Fruit fly (Drosophila melanogaster) whole organism, embryonic: ENCODE measurements around the gene CG10345.

ENCODE experiments used
- Adf1 ChIP-seq: fragments of 200-800 bp; sonication (Bioruptor generic); IDR thresholded peaks from 2 replicates; pipeline ENCODE4 v1.3.6; 2022; ENCODE audit warnings: missing biosample characterization, missing genetic modification characterization
- CG10654 ChIP-seq: fragments of 200-800 bp; sonication (Bioruptor generic); optimal IDR thresholded peaks from 2 replicates; lab custom pipeline; 2016; ENCODE audit warnings: missing biosample characterization, missing genetic modification characterization
- CG12071 ChIP-seq: fragments of 200-800 bp; sonication (Bioruptor generic); optimal IDR thresholded peaks from 3 replicates; lab custom pipeline; 2018; ENCODE audit warnings: missing biosample characterization, mild to moderate bottlenecking, missing genetic modification characterization
- CG12744 ChIP-seq: fragments of 200-800 bp; sonication (Bioruptor generic); optimal IDR thresholded peaks from 2 replicates; lab custom pipeline; 2016; ENCODE audit warnings: missing biosample characterization, missing genetic modification characterization
- CG16813 ChIP-seq: fragments of 200-800 bp; sonication (Bioruptor generic); IDR thresholded peaks from 3 replicates; pipeline ENCODE4 v1.3.6; 2022; ENCODE audit warnings: missing biosample characterization, missing genetic modification characterization; ENCODE audit not compliant: partially characterized antibody
- CG17328 ChIP-seq: fragments of 200-800 bp; sonication (Bioruptor generic); IDR thresholded peaks from 2 replicates; pipeline ENCODE4 v1.3.6; 2022; ENCODE audit warnings: missing biosample characterization, missing genetic modification characterization
- CG17385 ChIP-seq: fragments of 200-800 bp; sonication (Bioruptor generic); optimal IDR thresholded peaks from 3 replicates; lab custom pipeline; 2018; ENCODE audit warnings: missing biosample characterization, mild to moderate bottlenecking, missing genetic modification characterization
- CG17912 ChIP-seq: fragments of 200-800 bp; sonication (Bioruptor generic); optimal IDR thresholded peaks from 2 replicates; lab custom pipeline; 2018; ENCODE audit warnings: missing biosample characterization, mild to moderate bottlenecking, missing genetic modification characterization
- CG18011 ChIP-seq: fragments of 200-800 bp; sonication (Bioruptor generic); optimal IDR thresholded peaks from 2 replicates; lab custom pipeline; 2017; ENCODE audit warnings: missing biosample characterization, missing genetic modification characterization, mild to moderate bottlenecking, moderate library complexity, missing genotype
- CG31224 ChIP-seq: fragments of 200-800 bp; sonication (Bioruptor generic); IDR thresholded peaks from 2 replicates; pipeline ENCODE4 v1.3.6; 2022; ENCODE audit warnings: missing biosample characterization, missing genetic modification characterization
- CG34224 ChIP-seq: fragments of 200-800 bp; sonication (Bioruptor generic); IDR thresholded peaks from 3 replicates; pipeline ENCODE4 v1.3.6; 2022; ENCODE audit warnings: missing biosample characterization, missing genetic modification characterization; ENCODE audit not compliant: partially characterized antibody
- CG4360 ChIP-seq: fragments of 200-800 bp; sonication (Bioruptor generic); IDR thresholded peaks from 2 replicates; pipeline ENCODE4 v1.3.6; 2022; ENCODE audit warnings: missing biosample characterization, missing genetic modification characterization
- CG5180 ChIP-seq: fragments of 200-800 bp; sonication (Bioruptor generic); optimal IDR thresholded peaks from 3 replicates; lab custom pipeline; 2017; ENCODE audit warnings: missing biosample characterization, missing genetic modification characterization, mild to moderate bottlenecking, moderate library complexity, missing genetic modification reagents
- CG7987 ChIP-seq: fragments of 200-800 bp; sonication (Bioruptor generic); optimal IDR thresholded peaks from 2 replicates; lab custom pipeline; 2018; ENCODE audit warnings: missing biosample characterization, mild to moderate bottlenecking, missing genetic modification characterization, moderate library complexity
- CG8290 ChIP-seq, 3 experiments: fragments of 200-800 bp; sonication (Bioruptor generic); optimal IDR thresholded peaks; 2 replicates each; lab custom pipeline; 2016 to 2019; ENCODE audit warnings: missing biosample characterization in 3 of 3, missing genetic modification characterization in 3 of 3, mild to moderate bottlenecking in 2 of 3, moderate library complexity in 1 of 3
- CrebB ChIP-seq: fragments of 200-800 bp; sonication (Bioruptor generic); optimal IDR thresholded peaks from 3 replicates; lab custom pipeline; 2018; ENCODE audit warnings: missing biosample characterization, mild to moderate bottlenecking, missing genetic modification characterization
- Dp ChIP-seq: fragments of 200-800 bp; sonication (Bioruptor generic); optimal IDR thresholded peaks from 2 replicates; lab custom pipeline; 2018; ENCODE audit warnings: missing biosample characterization, mild to moderate bottlenecking, missing genetic modification characterization, moderate library complexity
- Eip74EF ChIP-seq, 2 experiments: fragments of 200-800 bp in 1 of 2; fragments of >200 bp in 1 of 2; sonication (Bioruptor generic) in 1 of 2; optimal IDR thresholded peaks; 2 replicates each; lab custom pipeline; 2017 to 2019; ENCODE audit warnings: missing biosample characterization in 2 of 2, missing genetic modification characterization in 2 of 2, mild to moderate bottlenecking in 1 of 2, moderate library complexity in 1 of 2
- H15 ChIP-seq: fragments of 200-800 bp; sonication (Bioruptor generic); IDR thresholded peaks from 3 replicates; pipeline ENCODE4 v1.3.6; 2022; ENCODE audit warnings: missing biosample characterization, missing genetic modification characterization
- Hmx ChIP-seq: fragments of 200-800 bp; sonication (Bioruptor generic); optimal IDR thresholded peaks from 2 replicates; lab custom pipeline; 2016; ENCODE audit warnings: missing biosample characterization, missing genetic modification characterization
- Hr39 ChIP-seq: fragments of >200 bp; optimal IDR thresholded peaks from 2 replicates; lab custom pipeline; 2017
- MTF-1 ChIP-seq: fragments of 200-800 bp; sonication (Bioruptor generic); optimal IDR thresholded peaks from 2 replicates; lab custom pipeline; 2018; ENCODE audit warnings: missing biosample characterization, mild to moderate bottlenecking, missing genetic modification characterization, borderline replicate concordance
- Med ChIP-seq: fragments of 200-800 bp; sonication (Bioruptor generic); peaks from one replicate; lab custom pipeline; 2016; ENCODE audit warnings: missing biosample characterization, missing genetic modification characterization, mild to moderate bottlenecking, inconsistent platforms, moderate library complexity
- Poxn ChIP-seq: fragments of 200-800 bp; sonication (Bioruptor generic); IDR thresholded peaks from 2 replicates; pipeline ENCODE4 v1.3.6; 2022; ENCODE audit warnings: missing biosample characterization, missing genetic modification characterization
- Stat92E ChIP-seq, 3 experiments: fragments of >200 bp in 2 of 3; fragments of 200-800 bp in 1 of 3; sonication (Bioruptor generic) in 1 of 3; optimal IDR thresholded peaks; 2 replicates each; lab custom pipeline; 2017 to 2019; ENCODE audit warnings: missing biosample characterization in 3 of 3, missing genetic modification characterization in 3 of 3, mild to moderate bottlenecking in 1 of 3, moderate library complexity in 1 of 3
- Taf1 ChIP-seq: fragments of 200-800 bp; sonication (Bioruptor generic); IDR thresholded peaks from 2 replicates; pipeline ENCODE4 v1.3.6; 2022; ENCODE audit warnings: missing biosample characterization, missing genetic modification characterization
- Xrp1 ChIP-seq: fragments of 200-800 bp; sonication (Bioruptor generic); IDR thresholded peaks from 2 replicates; pipeline ENCODE4 v1.3.6; 2022; ENCODE audit warnings: missing biosample characterization, missing genetic modification characterization
- ase ChIP-seq: fragments of 200-800 bp; sonication (Bioruptor generic); IDR thresholded peaks from 3 replicates; pipeline ENCODE4 v1.3.6; 2022; ENCODE audit warnings: missing biosample characterization, missing genetic modification characterization
- cg ChIP-seq: fragments of 200-800 bp; sonication (Bioruptor generic); optimal IDR thresholded peaks from 3 replicates; lab custom pipeline; 2019; ENCODE audit warnings: missing biosample characterization, mild to moderate bottlenecking, missing genetic modification characterization, moderate library complexity
- chinmo ChIP-seq: fragments of 200-800 bp; sonication (Bioruptor generic); IDR thresholded peaks from 4 replicates; pipeline ENCODE4 v1.3.6; 2022; ENCODE audit warnings: missing biosample characterization, missing genetic modification characterization; ENCODE audit not compliant: partially characterized antibody
- ci ChIP-seq: fragments of 200-800 bp; sonication (Bioruptor generic); IDR thresholded peaks from 3 replicates; pipeline ENCODE4 v1.3.6; 2022; ENCODE audit warnings: missing biosample characterization, missing genetic modification characterization
- crc ChIP-seq: fragments of 200-800 bp; sonication (Bioruptor generic); optimal IDR thresholded peaks from 2 replicates; lab custom pipeline; 2016; ENCODE audit warnings: missing biosample characterization, missing genetic modification characterization
- crol ChIP-seq: fragments of 200-800 bp; sonication (Bioruptor generic); IDR thresholded peaks from 2 replicates; pipeline ENCODE4 v1.3.6; 2022; ENCODE audit warnings: missing biosample characterization, missing genetic modification characterization
- dm ChIP-seq: fragments of 200-800 bp; sonication (Bioruptor generic); optimal IDR thresholded peaks from 3 replicates; lab custom pipeline; 2016; ENCODE audit warnings: missing biosample characterization, missing genetic modification characterization
- dmrt11E ChIP-seq: fragments of 200-800 bp; sonication (Bioruptor generic); optimal IDR thresholded peaks from 3 replicates; lab custom pipeline; 2018; ENCODE audit warnings: missing biosample characterization, mild to moderate bottlenecking, missing genetic modification characterization, moderate library complexity
- fd102C ChIP-seq: fragments of 200-800 bp; sonication (Bioruptor generic); optimal IDR thresholded peaks from 2 replicates; lab custom pipeline; 2018; ENCODE audit warnings: missing biosample characterization, mild to moderate bottlenecking, missing genetic modification characterization, moderate library complexity
- fru ChIP-seq: fragments of >200 bp; optimal IDR thresholded peaks from 2 replicates; lab custom pipeline; 2017
- grn ChIP-seq: fragments of 200-800 bp; sonication (Bioruptor generic); optimal IDR thresholded peaks from 3 replicates; lab custom pipeline; 2017; ENCODE audit warnings: missing biosample characterization, missing genetic modification characterization
- gsb ChIP-seq: fragments of 200-800 bp; sonication (Bioruptor generic); IDR thresholded peaks from 2 replicates; pipeline ENCODE4 v1.3.6; 2022; ENCODE audit warnings: missing biosample characterization, missing genetic modification characterization
- pb ChIP-seq: fragments of 200-800 bp; sonication (Bioruptor generic); optimal IDR thresholded peaks from 3 replicates; lab custom pipeline; 2016; ENCODE audit warnings: missing biosample characterization, missing genetic modification characterization
- row ChIP-seq: fragments of 200-800 bp; sonication (Bioruptor generic); IDR thresholded peaks from 3 replicates; pipeline ENCODE4 v1.3.6; 2022; ENCODE audit warnings: missing biosample characterization, missing genetic modification characterization
- sna ChIP-seq: fragments of 200-800 bp; sonication (Bioruptor generic); IDR thresholded peaks from 2 replicates; pipeline ENCODE4 v1.3.6; 2022; ENCODE audit warnings: missing biosample characterization, missing genetic modification characterization; ENCODE audit not compliant: partially characterized antibody
- sob ChIP-seq: fragments of 200-800 bp; sonication (Bioruptor generic); IDR thresholded peaks from 2 replicates; pipeline ENCODE4 v1.3.6; 2022; ENCODE audit warnings: missing biosample characterization, missing genetic modification characterization
- sug ChIP-seq: fragments of 200-800 bp; optimal IDR thresholded peaks from 2 replicates; lab custom pipeline; 2019; ENCODE audit warnings: missing biosample characterization, mild to moderate bottlenecking, missing genetic modification characterization, moderate library complexity
- zf30C ChIP-seq: fragments of 200-800 bp; sonication (Bioruptor generic); optimal IDR thresholded peaks from 3 replicates; lab custom pipeline; 2018; ENCODE audit warnings: missing biosample characterization, mild to moderate bottlenecking, missing genetic modification characterization

CG10345 gene

dm6 chr3R:16626899-16627432 lies 22.3 kb upstream of the CG10345 start (continued):
- no peak for TF ChIP-seq row (GFP tag; lab: Robert Waterston, UW)
- no peak for TF ChIP-seq Xrp1 (GFP tag; lab: Robert Waterston, UW)
- no peak for TF ChIP-seq zf30C (GFP tag; lab: Kevin White, UChicago)
- TF ChIP-seq, all 482 proteins: peak for 10

dm6 chr3R:16625844-16626430 lies 21.3 kb upstream of the CG10345 start:
- TF ChIP-seq CG10654 (GFP tag; lab: Kevin White, UChicago), result no peak
- TF ChIP-seq Med (GFP tag; lab: Kevin White, UChicago), result peak; percentile 72
- TF ChIP-seq cg (GFP tag; lab: Kevin White, UChicago), result peak; percentile 57
- TF ChIP-seq sug, result peak; percentile 3
- TF ChIP-seq CrebB (tag; lab: Kevin White, UChicago), result peak; percentile 27
- peak; percentile 85 for TF ChIP-seq Adf1 (GFP tag; lab: Robert Waterston, UW)
- TF ChIP-seq CG31224 (GFP tag; lab: Robert Waterston, UW), result no peak
- no peak for TF ChIP-seq sna
- TF ChIP-seq CG17385 (GFP tag; lab: Kevin White, UChicago), result peak; percentile 68
- TF ChIP-seq chinmo (GFP tag; lab: Robert Waterston, UW), result peak; percentile 77; the same call in 1 of the 4 replicates
- TF ChIP-seq CG16813 (GFP tag; lab: Robert Waterston, UW), result 0 out of 3 replicates have a peak, but pooled peaks have one; percentile 16
- TF ChIP-seq CG7987 (GFP tag; lab: Kevin White, UChicago), result no peak
- TF ChIP-seq H15 (GFP tag; lab: Robert Waterston, UW), result 0 out of 3 replicates have a peak, but pooled peaks have one; percentile 29
- TF ChIP-seq CG18011 (GFP tag; lab: Kevin White, UChicago), result peak; percentile 21
- TF ChIP-seq CG4360 (GFP tag; lab: Robert Waterston, UW), result peak; percentile 82
- TF ChIP-seq Hr39 (lab: Kevin White, UChicago), result no peak
- TF ChIP-seq grn (GFP tag; lab: Kevin White, UChicago), result peak; percentile 32
- no peak for TF ChIP-seq Hmx
- TF ChIP-seq sob (GFP tag; lab: Robert Waterston, UW), result 0 out of 2 replicates have a peak, but pooled peaks have one; percentile 5
- no peak for TF ChIP-seq CG12071 (GFP tag; lab: Kevin White, UChicago)
- TF ChIP-seq crc, result no peak
- no peak for TF ChIP-seq Poxn (GFP tag; lab: Robert Waterston, UW)
- TF ChIP-seq fd102C (GFP tag; lab: Kevin White, UChicago), result no peak
- TF ChIP-seq CG12744 (GFP tag; lab: Kevin White, UChicago), result no peak
- 0 out of 3 replicates have a peak, but pooled peaks have one; percentile 27 for TF ChIP-seq ci
- TF ChIP-seq gsb (GFP tag; lab: Robert Waterston, UW), result no peak
- TF ChIP-seq Stat92E (GFP tag; optimal IDR thresholded peaks at IDR 0.05; lab: Kevin White, UChicago), result no peak
- 0 out of 3 replicates have a peak, but pooled peaks have one; percentile 24 for TF ChIP-seq CG34224 (GFP tag; lab: Robert Waterston, UW)
- TF ChIP-seq crol (GFP tag; lab: Robert Waterston, UW), result peak; percentile 54; the same call in 1 of the 2 replicates
- TF ChIP-seq row (GFP tag; lab: Robert Waterston, UW), result peak; percentile 6; the same call in 1 of the 3 replicates
- TF ChIP-seq, all 482 proteins: peak for 17

- peak; percentile 28 for TF ChIP-seq MTF-1 (GFP tag; lab: Kevin White, UChicago)
- TF ChIP-seq Taf1 (GFP tag; lab: Robert Waterston, UW), result no peak
- TF ChIP-seq Dp (GFP tag; lab: Kevin White, UChicago), result peak; percentile 73
- no peak for TF ChIP-seq ase (GFP tag; lab: Robert Waterston, UW)
- TF ChIP-seq Eip74EF (GFP tag; optimal IDR thresholded peaks at IDR 0.05; lab: Kevin White, UChicago), result no peak
- no peak for TF ChIP-seq CG8290 (GFP tag; optimal IDR thresholded peaks at IDR 0.05; lab: Kevin White, UChicago)
- peak in 1 of 2 experiments; percentile 15 for TF ChIP-seq CG8290 (tag; optimal IDR thresholded peaks at IDR 0.05; lab: Kevin White, UChicago)
- TF ChIP-seq CG5180 (GFP tag; lab: Kevin White, UChicago), result no peak
- TF ChIP-seq pb (GFP tag; lab: Kevin White, UChicago), result no peak
- TF ChIP-seq fru (lab: Kevin White, UChicago), result no peak
- peak; percentile 30 for TF ChIP-seq dm (GFP tag; lab: Kevin White, UChicago)
- no peak for TF ChIP-seq dmrt11E
- no peak for TF ChIP-seq CG17328 (GFP tag; lab: Robert Waterston, UW)
- no peak for TF ChIP-seq CG17912 (GFP tag; lab: Kevin White, UChicago)
These were observed 20.3 kb upstream of the CG10345 start, which contains the start of gene Fas1 for dm6 chr3R:16624750-16625549. Fas1 (plus strand) TSS chr3R:16625238.
